Worm (Caenorhabditis elegans) whole organism, midembryonic: ENCODE measurements around the gene frpr-6.

Source experiments
- T22C8.4 ChIP-seq: fragments of 200-800 bp; sonication (Bioruptor generic); IDR thresholded peaks from 2 replicates; pipeline ENCODE4 v1.3.6; 2022; ENCODE audit warnings: missing genetic modification characterization, missing compliant biosample characterization
- cog-1 ChIP-seq: sonication (generic microtip); optimal IDR thresholded peaks from 2 replicates; lab custom pipeline; 2016; ENCODE audit warnings: missing genetic modification characterization, missing compliant biosample characterization
- flt-1 ChIP-seq: fragments of 200-800 bp; sonication (Bioruptor generic); IDR thresholded peaks from 2 replicates; pipeline ENCODE4 v1.3.6; 2022; ENCODE audit warnings: missing genetic modification characterization, missing compliant biosample characterization
- klf-2 ChIP-seq: fragments of 200-800 bp; sonication (Bioruptor generic); conservative IDR thresholded peaks from 2 replicates; pipeline ENCODE4 v1.3.6; 2022; ENCODE audit warnings: missing genetic modification reagents, missing genetic modification characterization, missing compliant biosample characterization
- med-1 ChIP-seq: sonication (generic microtip); optimal IDR thresholded peaks from 2 replicates; lab custom pipeline; 2017; ENCODE audit warnings: missing genetic modification characterization, mild to moderate bottlenecking, missing compliant biosample characterization, antibody characterized with exemption, missing genetic modification reagents; ENCODE audit not compliant: insufficient read depth
- ref-1 ChIP-seq: fragments of 200-800 bp; sonication (Bioruptor generic); conservative IDR thresholded peaks from 2 replicates; pipeline ENCODE4 v1.3.6; 2022; ENCODE audit warnings: missing genetic modification reagents, missing genetic modification characterization, missing compliant biosample characterization
- tab-1 ChIP-seq: fragments of 200-800 bp; sonication (Bioruptor generic); IDR thresholded peaks from 2 replicates; pipeline ENCODE4 v1.3.6; 2022; ENCODE audit warnings: missing genetic modification characterization, missing compliant biosample characterization
- ztf-23 ChIP-seq: fragments of 200-800 bp; sonication (Bioruptor generic); IDR thresholded peaks from 2 replicates; pipeline ENCODE4 v1.3.6; 2022; ENCODE audit warnings: missing genetic modification reagents, missing genetic modification characterization, missing compliant biosample characterization
- ztf-29 ChIP-seq: fragments of 200-800 bp; sonication (Bioruptor generic); IDR thresholded peaks from 2 replicates; pipeline ENCODE4 v1.3.6; 2022; ENCODE audit warnings: missing genetic modification reagents, missing genetic modification characterization, missing compliant biosample characterization

frpr-6 gene

ce11 chrV:9076273-9076672 lies 24.7 kb downstream of the frpr-6 start, which contains the start of gene T27E4.7:
Gene T27E4.7, minus strand, starts transcription at chrV:9076322.
- no peak for TF ChIP-seq flt-1
- TF ChIP-seq T22C8.4 (GFP tag; lab: Robert Waterston, UW) = no peak
- TF ChIP-seq klf-2 (GFP tag; lab: Robert Waterston, UW) = no peak
- no peak for TF ChIP-seq ztf-29 (GFP tag; lab: Robert Waterston, UW)
- no peak for TF ChIP-seq ref-1 (GFP tag; lab: Robert Waterston, UW)
- no peak for TF ChIP-seq ztf-23 (GFP tag; lab: Robert Waterston, UW)
- TF ChIP-seq tab-1 (GFP tag; lab: Robert Waterston, UW) = no peak
- no peak for TF ChIP-seq med-1 (GFP tag; lab: Kevin White, UChicago)

- TF ChIP-seq ztf-23 (GFP tag; lab: Robert Waterston, UW) (no peak), ref-1 (GFP tag; lab: Robert Waterston, UW) (no peak), flt-1 (no peak), klf-2 (GFP tag; lab: Robert Waterston, UW) (no peak), ztf-29 (GFP tag; lab: Robert Waterston, UW) (no peak), cog-1 (tag; lab: Kevin White, UChicago) (no peak), tab-1 (GFP tag; lab: Robert Waterston, UW) (no peak), T22C8.4 (GFP tag; lab: Robert Waterston, UW) (no peak), med-1 (GFP tag; lab: Kevin White, UChicago) (no peak)
These were observed 25.1 kb downstream of the frpr-6 start for ce11 chrV:9075827-9076226.

ce11 chrV:9074360-9074834 lies 26.6 kb downstream of the frpr-6 start:
- TF ChIP-seq cog-1 (tag; lab: Kevin White, UChicago) (no peak), ref-1 (GFP tag; lab: Robert Waterston, UW) (no peak), flt-1 (no peak), tab-1 (GFP tag; lab: Robert Waterston, UW) (no peak), T22C8.4 (GFP tag; lab: Robert Waterston, UW) (no peak), klf-2 (GFP tag; lab: Robert Waterston, UW) (no peak), ztf-29 (GFP tag; lab: Robert Waterston, UW) (no peak), ztf-23 (GFP tag; lab: Robert Waterston, UW) (no peak), med-1 (GFP tag; lab: Kevin White, UChicago) (no peak)

- TF ChIP-seq tab-1 (GFP tag; lab: Robert Waterston, UW) = no peak
- no peak for TF ChIP-seq ztf-29 (GFP tag; lab: Robert Waterston, UW)
- no peak for TF ChIP-seq ref-1 (GFP tag; lab: Robert Waterston, UW)
- TF ChIP-seq T22C8.4 (GFP tag; lab: Robert Waterston, UW) = no peak
- no peak for TF ChIP-seq flt-1
- no peak for TF ChIP-seq cog-1 (tag; lab: Kevin White, UChicago)
- TF ChIP-seq klf-2 (GFP tag; lab: Robert Waterston, UW) = no peak
- no peak for TF ChIP-seq med-1 (GFP tag; lab: Kevin White, UChicago)
- TF ChIP-seq ztf-23 (GFP tag; lab: Robert Waterston, UW) = no peak
These were observed 27.5 kb downstream of the frpr-6 start, which contains the start of gene oac-50 for ce11 chrV:9073322-9074038. Gene oac-50, minus strand, starts transcription at chrV:9073540.

- TF ChIP-seq tab-1 (GFP tag; lab: Robert Waterston, UW) = no peak
- no peak for TF ChIP-seq med-1 (GFP tag; lab: Kevin White, UChicago)
- no peak for TF ChIP-seq T22C8.4 (GFP tag; lab: Robert Waterston, UW)
- TF ChIP-seq flt-1 = no peak
- TF ChIP-seq ztf-29 (GFP tag; lab: Robert Waterston, UW) = no peak
- no peak for TF ChIP-seq ztf-23 (GFP tag; lab: Robert Waterston, UW)
- no peak for TF ChIP-seq ref-1 (GFP tag; lab: Robert Waterston, UW)
- no peak for TF ChIP-seq klf-2 (GFP tag; lab: Robert Waterston, UW)
- TF ChIP-seq cog-1 (tag; lab: Kevin White, UChicago) = no peak
These were observed 31.3 kb downstream of the frpr-6 start, which contains the start of gene T27E4.5 for ce11 chrV:9069680-9070079. Gene T27E4.5, minus strand, starts transcription at chrV:9069780.

- TF ChIP-seq ztf-29 (GFP tag; lab: Robert Waterston, UW) (no peak), tab-1 (GFP tag; lab: Robert Waterston, UW) (no peak), med-1 (GFP tag; lab: Kevin White, UChicago) (no peak), ref-1 (GFP tag; lab: Robert Waterston, UW) (no peak), T22C8.4 (GFP tag; lab: Robert Waterston, UW) (no peak), flt-1 (no peak), ztf-23 (GFP tag; lab: Robert Waterston, UW) (no peak), cog-1 (tag; lab: Kevin White, UChicago) (no peak)
These were observed 33.3 kb downstream of the frpr-6 start, which contains the start of gene fip-2 for ce11 chrV:9067678-9068077. Gene fip-2, plus strand, starts transcription at chrV:9067978.

- TF ChIP-seq ztf-23 (GFP tag; lab: Robert Waterston, UW) (no peak), tab-1 (GFP tag; lab: Robert Waterston, UW) (no peak), T22C8.4 (GFP tag; lab: Robert Waterston, UW) (no peak), ztf-29 (GFP tag; lab: Robert Waterston, UW) (no peak), flt-1 (no peak), med-1 (GFP tag; lab: Kevin White, UChicago) (no peak)
These were observed 35.0 kb downstream of the frpr-6 start for ce11 chrV:9065915-9066314.

- no peak for TF ChIP-seq ztf-23 (GFP tag; lab: Robert Waterston, UW)
- no peak for TF ChIP-seq tab-1 (GFP tag; lab: Robert Waterston, UW)
- no peak for TF ChIP-seq ztf-29 (GFP tag; lab: Robert Waterston, UW)
- TF ChIP-seq ref-1 (GFP tag; lab: Robert Waterston, UW) = no peak
- no peak for TF ChIP-seq klf-2 (GFP tag; lab: Robert Waterston, UW)
- TF ChIP-seq flt-1 = no peak
- no peak for TF ChIP-seq med-1 (GFP tag; lab: Kevin White, UChicago)
These were observed 36.0 kb downstream of the frpr-6 start for ce11 chrV:9065001-9065400.
